Fruit fly (Drosophila melanogaster) whole organism, prepupa: ENCODE results near the gene AdoR.
A peak's percentile ranks its signal among the peaks of the same experiment; 100 is the strongest.

Experiments
- Blimp-1 ChIP-seq: fragments of 200-800 bp; sonication (Bioruptor generic); optimal IDR thresholded peaks from 3 replicates; lab custom pipeline; 2017; ENCODE audit warnings: missing biosample characterization, missing genetic modification characterization, mild to moderate bottlenecking, moderate library complexity, missing genetic modification reagents
- CG11294 ChIP-seq: fragments of 200-800 bp; sonication (Bioruptor generic); IDR thresholded peaks from 2 replicates; pipeline ENCODE4 v1.3.6; 2022; ENCODE audit warnings: missing biosample characterization, missing genetic modification characterization
- CG11902 ChIP-seq: fragments of 200-800 bp; sonication (Bioruptor generic); optimal IDR thresholded peaks from 3 replicates; lab custom pipeline; 2016; ENCODE audit warnings: missing biosample characterization, missing genetic modification characterization
- CG15336 ChIP-seq: fragments of 200-800 bp; sonication (Bioruptor generic); IDR thresholded peaks from 2 replicates; pipeline ENCODE4 v1.3.6; 2022; ENCODE audit warnings: missing biosample characterization, missing genetic modification characterization
- CG3032 ChIP-seq: fragments of 200-800 bp; optimal IDR thresholded peaks from 2 replicates; lab custom pipeline; 2019; ENCODE audit warnings: missing biosample characterization, mild to moderate bottlenecking, missing genetic modification characterization, moderate library complexity
- CG31627 ChIP-seq: fragments of 200-800 bp; sonication (Bioruptor generic); optimal IDR thresholded peaks from 3 replicates; lab custom pipeline; 2016; ENCODE audit warnings: missing biosample characterization, missing genetic modification characterization
- CG34406 ChIP-seq: fragments of 200-800 bp; sonication (Bioruptor generic); optimal IDR thresholded peaks from 3 replicates; lab custom pipeline; 2016; ENCODE audit warnings: missing biosample characterization, missing genetic modification characterization
- CG3919 ChIP-seq: fragments of 200-800 bp; sonication (Bioruptor generic); optimal IDR thresholded peaks from 3 replicates; lab custom pipeline; 2016; ENCODE audit warnings: missing biosample characterization, missing genetic modification characterization
- CG4318 ChIP-seq: fragments of 200-800 bp; sonication (Bioruptor generic); optimal IDR thresholded peaks from 3 replicates; lab custom pipeline; 2017; ENCODE audit warnings: missing biosample characterization, mild to moderate bottlenecking, missing genetic modification characterization
- CG6276 ChIP-seq: fragments of 200-800 bp; sonication (Bioruptor generic); optimal IDR thresholded peaks from 2 replicates; lab custom pipeline; 2017; ENCODE audit warnings: missing biosample characterization, mild to moderate bottlenecking, missing genetic modification characterization
- CG6808 ChIP-seq: fragments of 200-800 bp; sonication (Bioruptor generic); optimal IDR thresholded peaks from 3 replicates; lab custom pipeline; 2017; ENCODE audit warnings: missing biosample characterization, missing genetic modification characterization, mild to moderate bottlenecking, moderate library complexity, missing genetic modification reagents
- CG7368 ChIP-seq: fragments of 200-800 bp; sonication (Bioruptor generic); optimal IDR thresholded peaks from 3 replicates; lab custom pipeline; 2016; ENCODE audit warnings: missing biosample characterization, missing genetic modification characterization
- CG8632 ChIP-seq: fragments of 200-800 bp; sonication (Bioruptor generic); optimal IDR thresholded peaks from 3 replicates; lab custom pipeline; 2016; ENCODE audit warnings: missing biosample characterization, missing genetic modification characterization
- CG9139 ChIP-seq: fragments of 200-800 bp; sonication (Bioruptor generic); optimal IDR thresholded peaks from 3 replicates; lab custom pipeline; 2017; ENCODE audit warnings: missing biosample characterization, mild to moderate bottlenecking, missing genetic modification characterization
- Ets21C ChIP-seq: fragments of 200-800 bp; sonication (Bioruptor generic); optimal IDR thresholded peaks from 3 replicates; lab custom pipeline; 2016; ENCODE audit warnings: missing biosample characterization, missing genetic modification characterization
- Ets96B ChIP-seq: fragments of 200-800 bp; optimal IDR thresholded peaks from 2 replicates; lab custom pipeline; 2019; ENCODE audit warnings: missing biosample characterization, mild to moderate bottlenecking, missing genetic modification characterization, moderate library complexity
- Hr39 ChIP-seq: fragments of 200-800 bp; sonication (Bioruptor generic); optimal IDR thresholded peaks from 2 replicates; lab custom pipeline; 2016; ENCODE audit warnings: missing biosample characterization, missing genetic modification characterization
- Hr4 ChIP-seq: fragments of 200-800 bp; sonication (Bioruptor generic); optimal IDR thresholded peaks from 3 replicates; lab custom pipeline; 2016; ENCODE audit warnings: missing biosample characterization, missing genetic modification characterization
- OdsH ChIP-seq: fragments of 200-800 bp; sonication (Bioruptor generic); optimal IDR thresholded peaks from 3 replicates; lab custom pipeline; 2016; ENCODE audit warnings: missing biosample characterization, missing genetic modification characterization
- Sox14 ChIP-seq: fragments of 200-800 bp; sonication (Bioruptor generic); optimal IDR thresholded peaks from 3 replicates; lab custom pipeline; 2016; ENCODE audit warnings: missing biosample characterization, missing genetic modification characterization
- dac ChIP-seq: fragments of 200-800 bp; sonication (Bioruptor generic); optimal IDR thresholded peaks from 2 replicates; lab custom pipeline; 2017; ENCODE audit warnings: missing biosample characterization, mild to moderate bottlenecking, missing genetic modification characterization
- esn ChIP-seq: fragments of 200-800 bp; sonication (Bioruptor generic); optimal IDR thresholded peaks from 2 replicates; lab custom pipeline; 2016; ENCODE audit warnings: missing biosample characterization, mild to moderate bottlenecking, missing genetic modification characterization, moderate library complexity
- fd85E ChIP-seq: fragments of 200-800 bp; sonication (Bioruptor generic); optimal IDR thresholded peaks from 3 replicates; lab custom pipeline; 2016; ENCODE audit warnings: missing biosample characterization, missing genetic modification characterization
- lz ChIP-seq: fragments of 200-800 bp; sonication (Bioruptor generic); optimal IDR thresholded peaks from 3 replicates; lab custom pipeline; 2016; ENCODE audit warnings: missing biosample characterization, missing genetic modification characterization
- pdm3 ChIP-seq: fragments of 200-800 bp; sonication (Bioruptor generic); optimal IDR thresholded peaks from 3 replicates; lab custom pipeline; 2016; ENCODE audit warnings: missing biosample characterization, missing genetic modification characterization
- salr ChIP-seq, 2 experiments: fragments of 200-800 bp; sonication (Bioruptor generic); optimal IDR thresholded peaks; 3 replicates each; lab custom pipeline; 2016 to 2018; ENCODE audit warnings: missing biosample characterization in 2 of 2, missing genetic modification characterization in 2 of 2, mild to moderate bottlenecking in 1 of 2
- spab ChIP-seq: fragments of 200-800 bp; sonication (Bioruptor generic); optimal IDR thresholded peaks from 2 replicates; lab custom pipeline; 2017; ENCODE audit warnings: missing biosample characterization, mild to moderate bottlenecking, missing genetic modification characterization, missing genetic modification reagents
- svp ChIP-seq: fragments of 200-800 bp; sonication (Bioruptor generic); peaks from one replicate; lab custom pipeline; 2016; ENCODE audit warnings: missing biosample characterization, missing genetic modification characterization
- vri ChIP-seq: fragments of 200-800 bp; sonication (Bioruptor generic); optimal IDR thresholded peaks from 3 replicates; lab custom pipeline; 2016; ENCODE audit warnings: missing biosample characterization, mild to moderate bottlenecking, missing genetic modification characterization

The AdoR gene

dm6 chr3R:30123163-30123562 lies 26.2 kb downstream of the AdoR start, which contains the start of gene CG45072:
Gene CG45072, minus strand, starts transcription at chr3R:30123263.
- TF ChIP-seq CG11902 (GFP tag; lab: Kevin White, UChicago) = no peak
- TF ChIP-seq CG9139 = no peak
- no peak for TF ChIP-seq CG6276 (GFP tag; lab: Kevin White, UChicago)
- TF ChIP-seq CG7368 (GFP tag; lab: Kevin White, UChicago) = no peak
- no peak for TF ChIP-seq esn (GFP tag; lab: Kevin White, UChicago)
- no peak for TF ChIP-seq CG3032 (tag; lab: Kevin White, UChicago)
- TF ChIP-seq CG8632 (GFP tag; lab: Kevin White, UChicago) = no peak
- no peak for TF ChIP-seq CG31627
- TF ChIP-seq CG15336 = no peak
- TF ChIP-seq Sox14 (GFP tag; lab: Kevin White, UChicago) = no peak
- TF ChIP-seq salr (GFP tag; optimal IDR thresholded peaks at IDR 0.05; lab: Kevin White, UChicago) = no peak
- no peak for TF ChIP-seq CG4318
- TF ChIP-seq spab (GFP tag; lab: Kevin White, UChicago) = no peak
- no peak for TF ChIP-seq CG34406 (GFP tag; lab: Kevin White, UChicago)
- TF ChIP-seq pdm3 (GFP tag; lab: Kevin White, UChicago) = no peak

DNA sequence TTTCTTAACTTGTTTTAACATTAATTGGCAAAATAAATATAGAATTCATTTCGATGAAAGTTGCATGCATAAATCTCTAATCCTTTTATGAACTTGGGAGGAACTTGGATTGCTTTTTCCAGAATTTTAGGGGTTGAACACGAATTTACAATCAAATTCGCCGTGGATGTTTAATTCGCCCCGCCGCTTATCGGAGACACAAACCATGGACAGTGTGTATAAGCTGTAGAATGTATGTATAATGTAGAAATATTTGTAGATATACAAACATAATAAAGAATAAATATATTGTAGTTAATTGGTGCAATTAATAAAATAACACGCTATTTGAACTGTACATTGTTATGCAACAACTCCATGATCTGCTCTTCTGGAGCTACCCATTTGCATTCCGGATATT lies 27.7 kb downstream of the AdoR start:
- no peak for TF ChIP-seq Hr4
- TF ChIP-seq CG11294 (GFP tag; lab: Robert Waterston, UW) = no peak
- peak; percentile 29 for TF ChIP-seq svp (GFP tag; lab: Kevin White, UChicago)
- TF ChIP-seq vri (GFP tag; lab: Kevin White, UChicago) = no peak

DNA sequence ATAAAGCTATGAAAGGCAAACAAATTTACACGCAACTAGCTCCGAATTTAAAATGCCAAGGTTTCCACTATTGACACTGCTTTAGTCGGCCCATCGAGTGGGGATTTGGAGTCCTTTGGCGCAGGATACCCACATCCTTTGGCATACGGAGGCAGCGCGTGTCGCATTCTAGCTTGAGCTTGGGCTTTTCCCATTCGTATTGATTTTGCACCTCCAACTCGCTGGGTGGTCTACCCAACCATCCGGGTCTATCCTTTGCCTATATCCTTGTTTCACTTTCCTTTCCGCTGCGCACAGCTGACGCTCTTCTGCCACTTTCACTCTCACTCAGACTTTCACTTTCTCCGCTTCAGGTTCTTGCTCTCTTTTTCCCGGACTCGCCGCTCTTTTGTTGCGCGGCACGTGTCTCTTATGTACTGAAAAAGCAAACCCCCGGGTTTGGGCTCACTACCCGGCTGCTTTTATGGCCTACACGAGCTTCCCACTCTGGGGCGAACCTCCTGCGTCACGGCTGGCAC lies 35.1 kb downstream of the AdoR start:
- TF ChIP-seq svp (GFP tag; lab: Kevin White, UChicago) = peak; percentile 36
- TF ChIP-seq CG15336 = 0 out of 2 replicates have a peak, but pooled peaks have one; percentile 15
- TF ChIP-seq Blimp-1 (GFP tag; lab: Kevin White, UChicago) = peak; percentile 74
- no peak for TF ChIP-seq dac (GFP tag; lab: Kevin White, UChicago)

- TF ChIP-seq lz (GFP tag; lab: Kevin White, UChicago) (no peak), Ets96B (tag; lab: Kevin White, UChicago) (no peak), CG6808 (GFP tag; lab: Kevin White, UChicago) (no peak), CG6276 (GFP tag; lab: Kevin White, UChicago) (no peak), CG3919 (no peak), Ets21C (GFP tag; lab: Kevin White, UChicago) (no peak), esn (GFP tag; lab: Kevin White, UChicago) (no peak), CG15336 (no peak), Hr39 (GFP tag; lab: Kevin White, UChicago) (no peak)
These were observed 38.4 kb downstream of the AdoR start for dm6 chr3R:30110959-30111358.

- TF ChIP-seq OdsH (GFP tag; lab: Kevin White, UChicago) (no peak), svp (GFP tag; lab: Kevin White, UChicago) (no peak)
These were observed 40.0 kb downstream of the AdoR start for dm6 chr3R:30109380-30109779.

- no peak for TF ChIP-seq spab (GFP tag; lab: Kevin White, UChicago)
- TF ChIP-seq svp (GFP tag; lab: Kevin White, UChicago) = peak; percentile 67
These were observed 40.8 kb downstream of the AdoR start for dm6 chr3R:30108639-30109038.

DNA sequence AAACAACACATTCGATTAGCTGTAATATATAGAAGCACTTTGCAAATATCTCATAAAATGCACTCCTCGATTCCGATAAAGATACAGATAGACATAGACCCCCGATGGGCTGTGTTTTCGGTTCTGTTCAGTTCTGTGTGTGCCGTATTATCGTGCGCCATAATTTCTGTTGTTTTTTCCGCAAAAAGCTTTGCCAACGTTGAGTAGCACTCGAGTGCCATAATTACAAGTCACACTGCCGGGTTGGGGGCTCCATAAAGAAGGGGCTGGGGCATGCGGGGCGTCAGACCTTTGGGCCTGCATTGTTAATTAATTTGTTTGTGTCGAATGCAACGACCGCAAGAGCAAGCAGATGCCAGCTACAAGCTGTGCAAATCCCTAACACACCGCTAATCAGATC lies 41.7 kb downstream of the AdoR start:
- TF ChIP-seq svp (GFP tag; lab: Kevin White, UChicago) (peak; percentile 86), fd85E (no peak)
